Worm (Caenorhabditis elegans) whole organism, L1 larva: Measurements from ENCODE around the gene F57H12.5.

Experiments used
- C16A3.4 ChIP-seq: fragments of 150-350 bp; optimal IDR thresholded peaks from 2 replicates; lab custom pipeline; 2014; ENCODE audit warnings: missing biosample characterization, missing genetic modification characterization
- F16B12.6 ChIP-seq: fragments of 150-350 bp; optimal IDR thresholded peaks from 2 replicates; lab custom pipeline; 2014; ENCODE audit warnings: missing biosample characterization, missing genetic modification characterization
- aly-2 ChIP-seq: fragments of 150-350 bp; optimal IDR thresholded peaks from 2 replicates; lab custom pipeline; 2014; ENCODE audit warnings: missing biosample characterization, missing genetic modification characterization
- blmp-1 ChIP-seq: fragments of 150-350 bp; optimal IDR thresholded peaks from 2 replicates; lab custom pipeline; 2014; ENCODE audit warnings: missing biosample characterization, missing genetic modification characterization
- ceh-82 ChIP-seq, 3 experiments: fragments of 150-350 bp in 1 of 3; sonication (generic microtip) in 2 of 3; optimal IDR thresholded peaks; 2 replicates each; lab custom pipeline; 2014 to 2017; ENCODE audit warnings: missing biosample characterization in 3 of 3, missing genetic modification characterization in 3 of 3
- ceh-88 ChIP-seq: fragments of 200-800 bp; sonication (Bioruptor generic); IDR thresholded peaks from 2 replicates; pipeline ENCODE4 v1.3.6; 2022; ENCODE audit warnings: missing genetic modification characterization, missing compliant biosample characterization
- dpl-1 ChIP-seq, 3 experiments: fragments of 150-350 bp in 2 of 3; sonication (generic microtip) in 1 of 3; optimal IDR thresholded peaks; 2 replicates each; lab custom pipeline; 2014 to 2017; ENCODE audit warnings: missing biosample characterization in 3 of 3, missing genetic modification characterization in 3 of 3, missing genetic modification reagents in 3 of 3
- dsc-1 ChIP-seq: sonication (generic microtip); optimal IDR thresholded peaks from 2 replicates; lab custom pipeline; 2016; ENCODE audit warnings: mild to moderate bottlenecking, missing genetic modification characterization, missing compliant biosample characterization
- efl-1 ChIP-seq, 4 experiments: fragments of 150-350 bp; optimal IDR thresholded peaks in 3 of 4; peaks in 1 of 4; 1 replicate in 1 of 4; 2 replicates in 3 of 4; lab custom pipeline; 2014; ENCODE audit warnings: missing biosample characterization in 2 of 4, missing genetic modification characterization in 2 of 4, missing genetic modification reagents in 2 of 4
- efl-3 ChIP-seq: fragments of 200-800 bp; sonication (Bioruptor generic); optimal IDR thresholded peaks from 2 replicates; lab custom pipeline; 2018; ENCODE audit warnings: mild to moderate bottlenecking, missing genetic modification characterization, missing compliant biosample characterization
- egl-27 ChIP-seq, 2 experiments: fragments of 150-350 bp in 1 of 2; sonication (generic microtip); optimal IDR thresholded peaks; 3 replicates each; lab custom pipeline; 2017 to 2018; ENCODE audit warnings: missing biosample characterization in 2 of 2, missing genetic modification characterization in 2 of 2, missing genetic modification reagents in 2 of 2
- elt-3 ChIP-seq, 6 experiments: fragments of 150-350 bp in 1 of 6; sonication (generic microtip); optimal IDR thresholded peaks; 2 replicates each; lab custom pipeline; 2017 to 2018; ENCODE audit warnings: missing biosample characterization in 6 of 6, missing genetic modification characterization in 6 of 6, inconsistent platforms in 1 of 6
- fkh-8 ChIP-seq: sonication (generic microtip); optimal IDR thresholded peaks from 2 replicates; lab custom pipeline; 2016; ENCODE audit warnings: mild to moderate bottlenecking, missing genetic modification characterization, missing compliant biosample characterization
- grh-1 ChIP-seq: fragments of 200-800 bp; sonication (Bioruptor generic); IDR thresholded peaks from 2 replicates; pipeline ENCODE4 v1.3.6; 2022; ENCODE audit warnings: missing genetic modification reagents, missing genetic modification characterization, missing compliant biosample characterization
- isw-1 ChIP-seq: fragments of 200-800 bp; sonication (Bioruptor generic); IDR thresholded peaks from 2 replicates; pipeline ENCODE4 v1.3.6; 2022; ENCODE audit warnings: missing genetic modification characterization, missing compliant biosample characterization
- jun-1 ChIP-seq: fragments of 150-350 bp; optimal IDR thresholded peaks from 2 replicates; lab custom pipeline; 2014; ENCODE audit warnings: missing biosample characterization, missing genetic modification reagents, missing genetic modification characterization
- lin-14 ChIP-seq: fragments of 200-800 bp; sonication (Bioruptor generic); optimal IDR thresholded peaks from 2 replicates; lab custom pipeline; 2018; ENCODE audit warnings: mild to moderate bottlenecking, missing genetic modification characterization, moderate library complexity, missing compliant biosample characterization
- lin-35 ChIP-seq, 2 experiments: fragments of 150-350 bp; optimal IDR thresholded peaks; 2 replicates each; lab custom pipeline; 2014; ENCODE audit warnings: missing biosample characterization in 2 of 2, missing genetic modification characterization in 2 of 2, missing genetic modification reagents in 2 of 2
- lsy-2 ChIP-seq, 2 experiments: fragments of 150-350 bp; optimal IDR thresholded peaks; 2 replicates each; lab custom pipeline; 2014; ENCODE audit warnings: missing biosample characterization in 2 of 2, missing genetic modification characterization in 2 of 2
- mab-9 ChIP-seq: fragments of 200-800 bp; sonication (Bioruptor generic); IDR thresholded peaks from 2 replicates; pipeline ENCODE4 v1.3.6; 2022; ENCODE audit warnings: missing genetic modification reagents, missing genetic modification characterization, missing compliant biosample characterization
- mdl-1 ChIP-seq, 2 experiments: fragments of 150-350 bp; optimal IDR thresholded peaks; 2 replicates each; lab custom pipeline; 2014 to 2017; ENCODE audit warnings: missing biosample characterization in 2 of 2, missing genetic modification characterization in 2 of 2, inconsistent platforms in 1 of 2
- mep-1 ChIP-seq: fragments of 150-350 bp; optimal IDR thresholded peaks from 2 replicates; lab custom pipeline; 2014; ENCODE audit warnings: missing biosample characterization, missing genetic modification characterization
- nhr-12 ChIP-seq: sonication (generic microtip); optimal IDR thresholded peaks from 2 replicates; lab custom pipeline; 2017; ENCODE audit warnings: missing biosample characterization, missing genetic modification characterization
- nhr-19 ChIP-seq: fragments of 200-800 bp; sonication (Bioruptor generic); conservative IDR thresholded peaks from 2 replicates; pipeline ENCODE4 v1.3.6; 2022; ENCODE audit warnings: missing genetic modification characterization, missing compliant biosample characterization
- nhr-20 ChIP-seq: sonication (generic microtip); optimal IDR thresholded peaks from 2 replicates; lab custom pipeline; 2016; ENCODE audit warnings: mild to moderate bottlenecking, missing genetic modification characterization, missing compliant biosample characterization
- nhr-237 ChIP-seq: fragments of 150-350 bp; optimal IDR thresholded peaks from 2 replicates; lab custom pipeline; 2014; ENCODE audit warnings: missing biosample characterization, missing genetic modification characterization
- nhr-71 ChIP-seq: sonication (generic microtip); optimal IDR thresholded peaks from 2 replicates; lab custom pipeline; 2016; ENCODE audit warnings: mild to moderate bottlenecking, missing genetic modification characterization, moderate library complexity, missing compliant biosample characterization
- nhr-76 ChIP-seq: sonication (generic microtip); optimal IDR thresholded peaks from 2 replicates; lab custom pipeline; 2017; ENCODE audit warnings: missing biosample characterization, missing genetic modification characterization
- nhr-77 ChIP-seq: fragments of 150-350 bp; optimal IDR thresholded peaks from 2 replicates; lab custom pipeline; 2014; ENCODE audit warnings: missing biosample characterization, missing genetic modification characterization
- nhr-85 ChIP-seq: sonication (generic microtip); peaks from one replicate; lab custom pipeline; 2016; ENCODE audit warnings: missing genetic modification characterization, inconsistent platforms, missing compliant biosample characterization
- pax-3 ChIP-seq: fragments of 200-800 bp; sonication (Bioruptor generic); optimal IDR thresholded peaks from 2 replicates; lab custom pipeline; 2018; ENCODE audit warnings: mild to moderate bottlenecking, missing genetic modification characterization, moderate library complexity, missing compliant biosample characterization
- rnt-1 ChIP-seq: sonication (generic microtip); optimal IDR thresholded peaks from 2 replicates; lab custom pipeline; 2016; ENCODE audit warnings: mild to moderate bottlenecking, missing genetic modification characterization, moderate library complexity, missing compliant biosample characterization
- skn-1 ChIP-seq: fragments of 150-350 bp; optimal IDR thresholded peaks from 2 replicates; lab custom pipeline; 2014; ENCODE audit warnings: missing biosample characterization, missing genetic modification characterization
- snu-23 ChIP-seq: sonication (generic microtip); optimal IDR thresholded peaks from 2 replicates; lab custom pipeline; 2016; ENCODE audit warnings: missing genetic modification characterization, missing compliant biosample characterization
- sup-37 ChIP-seq: fragments of 200-800 bp; sonication (Bioruptor generic); optimal IDR thresholded peaks from 2 replicates; lab custom pipeline; 2018; ENCODE audit warnings: mild to moderate bottlenecking, missing genetic modification characterization, missing compliant biosample characterization
- tbx-2 ChIP-seq: sonication (generic microtip); optimal IDR thresholded peaks from 2 replicates; lab custom pipeline; 2016; ENCODE audit warnings: missing genetic modification characterization, missing compliant biosample characterization
- tlp-1 ChIP-seq: fragments of 150-350 bp; optimal IDR thresholded peaks from 2 replicates; lab custom pipeline; 2014; ENCODE audit warnings: missing biosample characterization, missing genetic modification characterization
- unc-130 ChIP-seq: fragments of 150-350 bp; optimal IDR thresholded peaks from 2 replicates; lab custom pipeline; 2017; ENCODE audit warnings: missing biosample characterization, missing genetic modification characterization, inconsistent platforms
- unc-86 ChIP-seq: sonication (generic microtip); optimal IDR thresholded peaks from 2 replicates; lab custom pipeline; 2016; ENCODE audit warnings: missing genetic modification characterization, missing compliant biosample characterization
- unc-98 ChIP-seq: fragments of 200-800 bp; sonication (Bioruptor generic); IDR thresholded peaks from 2 replicates; pipeline ENCODE4 v1.3.6; 2022; ENCODE audit warnings: missing genetic modification characterization, missing compliant biosample characterization
- xbp-1 ChIP-seq: sonication (generic microtip); optimal IDR thresholded peaks from 2 replicates; lab custom pipeline; 2016; ENCODE audit warnings: missing genetic modification characterization, missing compliant biosample characterization
- zip-4 ChIP-seq: fragments of 200-800 bp; sonication (Bioruptor generic); optimal IDR thresholded peaks from 2 replicates; lab custom pipeline; 2018; ENCODE audit warnings: mild to moderate bottlenecking, missing genetic modification characterization, moderate library complexity, missing compliant biosample characterization

F57H12.5 gene

DNA sequence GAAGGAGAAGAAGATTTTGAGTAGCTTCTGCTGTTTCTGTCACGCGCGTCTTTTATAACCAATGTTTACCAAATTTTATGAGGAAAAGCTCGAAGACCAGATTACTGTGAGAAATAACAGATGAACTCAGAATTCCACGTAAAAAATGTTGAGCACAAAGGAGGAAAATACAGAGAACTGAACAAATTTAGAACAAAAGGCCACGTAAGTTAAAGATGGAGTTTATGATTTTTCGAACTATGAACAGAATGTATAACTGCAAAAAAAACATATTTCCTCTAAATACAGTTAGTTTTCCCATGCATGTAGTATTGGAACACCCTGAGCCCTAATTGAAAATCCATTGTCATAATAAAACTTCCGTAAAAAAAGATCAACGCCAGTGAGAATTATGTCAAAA, 26.2 kb upstream of the F57H12.5 start, which contains the start of gene exc-9:
exc-9 (minus strand) TSS at position 101 of the 400 bp plus-strand sequence.
- TF ChIP-seq nhr-76 (no peak), efl-1 (optimal IDR thresholded peaks at IDR 0.05; lab: Kevin White, UChicago) (no peak), efl-1 (GFP tag; optimal IDR thresholded peaks at IDR 0.05 in 1 of 2; lab: Kevin White, UChicago) (peak in 1 of 2 experiments; percentile 61)

DNA sequence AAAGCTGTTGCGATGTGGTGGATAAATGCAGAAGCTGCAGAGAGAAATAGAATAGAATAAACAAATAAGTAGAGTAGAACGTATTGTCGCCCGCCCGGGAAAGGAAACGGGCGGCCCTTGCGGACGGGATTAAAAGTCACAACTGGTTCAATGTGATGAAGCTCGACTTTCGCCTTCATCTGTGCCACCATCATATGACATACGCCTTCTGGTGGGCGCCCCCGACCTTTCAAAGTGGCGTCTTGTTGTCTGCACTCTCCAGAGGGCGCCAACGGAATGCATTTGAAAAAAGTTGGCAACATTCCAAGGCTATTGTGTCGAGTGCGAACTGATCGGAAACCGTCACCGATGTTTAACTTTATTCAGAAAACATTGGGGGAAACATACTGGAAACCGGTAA, 23.8 kb upstream of the F57H12.5 start:
- peak; percentile 29 for TF ChIP-seq snu-23 (GFP tag; lab: Kevin White, UChicago)
- TF ChIP-seq lsy-2 (tag; optimal IDR thresholded peaks at IDR 0.05; lab: Kevin White, UChicago) = peak in 1 of 2 experiments; percentile 27
- peak; percentile 9 for TF ChIP-seq nhr-85 (tag; lab: Kevin White, UChicago)
- TF ChIP-seq egl-27 (tag; optimal IDR thresholded peaks at IDR 0.05; lab: Kevin White, UChicago) = no peak
- no peak for TF ChIP-seq tlp-1 (tag; lab: Kevin White, UChicago)
- peak; percentile 66 for TF ChIP-seq lin-14 (GFP tag; lab: Kevin White, UChicago)
- TF ChIP-seq lin-35 (GFP tag; optimal IDR thresholded peaks at IDR 0.05; lab: Kevin White, UChicago) = peak in 1 of 2 experiments; percentile 40
- TF ChIP-seq blmp-1 = peak; percentile 75
- TF ChIP-seq nhr-12 (tag; lab: Kevin White, UChicago) = no peak
- TF ChIP-seq nhr-71 (tag; lab: Kevin White, UChicago) = peak; percentile 13
- peak; percentile 16 for TF ChIP-seq nhr-20 (tag; lab: Kevin White, UChicago)
- no peak for TF ChIP-seq nhr-237
- TF ChIP-seq efl-1 (optimal IDR thresholded peaks at IDR 0.05; lab: Kevin White, UChicago) = peak in 1 of 2 experiments; percentile 22
- peak; percentile 33 to 39 for TF ChIP-seq efl-1 (GFP tag; optimal IDR thresholded peaks at IDR 0.05 in 1 of 2; lab: Kevin White, UChicago)
- peak; percentile 10 to 51 (median 23) for TF ChIP-seq dpl-1 (GFP tag; optimal IDR thresholded peaks at IDR 0.05; lab: Kevin White, UChicago)

DNA sequence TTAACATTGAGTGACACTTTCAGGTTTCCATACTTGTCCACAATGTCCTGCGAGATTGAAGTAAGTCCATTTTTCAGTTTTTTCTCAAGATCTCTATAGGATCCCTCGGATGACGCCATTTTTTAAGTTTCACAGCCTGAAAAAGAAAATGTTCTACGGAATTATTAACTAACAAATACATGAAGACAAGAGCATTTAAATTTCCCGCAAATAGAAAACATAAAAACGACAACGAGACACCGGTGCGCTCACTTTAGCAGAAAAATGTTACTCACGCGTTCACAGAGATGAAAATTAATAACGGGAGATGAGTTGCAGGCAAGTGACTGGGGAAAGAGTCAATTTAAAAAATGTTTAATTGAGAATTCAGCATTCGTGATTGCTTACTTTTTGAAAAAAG, 20.6 kb upstream of the F57H12.5 start, which contains the start of gene czw-1:
czw-1 (minus strand) TSS at position 369 of the 400 bp plus-strand sequence.
- TF ChIP-seq ceh-82 (tag; optimal IDR thresholded peaks at IDR 0.05; lab: Kevin White, UChicago) (no peak), dsc-1 (tag; lab: Kevin White, UChicago) (no peak), zip-4 (no peak), blmp-1 (no peak), efl-1 (optimal IDR thresholded peaks at IDR 0.05; lab: Kevin White, UChicago) (no peak), efl-1 (GFP tag; optimal IDR thresholded peaks at IDR 0.05 in 1 of 2; lab: Kevin White, UChicago) (peak; percentile 52 to 97), dpl-1 (GFP tag; optimal IDR thresholded peaks at IDR 0.05; lab: Kevin White, UChicago) (peak in 2 of 3 experiments; percentile 36 to 49), lin-35 (GFP tag; optimal IDR thresholded peaks at IDR 0.05; lab: Kevin White, UChicago) (peak in 1 of 2 experiments; percentile 61), efl-3 (no peak), nhr-77 (tag; lab: Kevin White, UChicago) (no peak), tbx-2 (tag; lab: Kevin White, UChicago) (no peak), aly-2 (no peak), sup-37 (GFP tag; lab: Kevin White, UChicago) (no peak)

DNA sequence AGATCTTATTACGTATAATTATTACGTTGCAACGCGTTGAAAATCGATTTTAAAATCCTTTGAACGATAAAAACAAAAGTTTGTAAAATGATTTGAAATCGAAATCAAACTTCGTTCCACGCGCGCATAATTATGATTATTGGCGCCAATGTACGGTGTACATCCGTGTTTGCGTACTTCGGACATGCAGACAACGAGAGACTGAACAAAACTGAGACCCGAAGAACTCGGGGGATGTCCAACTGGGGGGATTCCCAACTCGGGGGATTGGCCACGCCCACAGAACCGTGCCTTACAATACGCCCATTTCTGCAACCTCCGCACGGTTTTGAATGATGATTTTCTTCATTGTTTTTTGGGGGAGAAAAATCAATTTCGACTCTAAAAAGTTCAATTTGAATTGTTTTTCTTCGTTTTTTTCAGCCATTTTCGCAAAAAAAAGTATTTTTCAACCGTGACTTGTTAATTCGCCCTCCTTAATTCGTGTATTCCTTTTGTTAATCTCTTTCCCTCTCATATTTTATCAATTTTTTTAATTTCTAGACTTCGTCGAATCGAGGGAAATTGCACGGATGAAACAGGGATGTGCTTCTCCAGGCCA, 20.1 kb upstream of the F57H12.5 start, which contains the start of gene F20D12.12:
F20D12.12 (plus strand) TSS at position 542 of the 601 bp plus-strand sequence.
- TF ChIP-seq grh-1 (GFP tag; lab: Robert Waterston, UW) = peak; percentile 71
- peak; percentile 17 to 77 (median 32) for TF ChIP-seq ceh-82 (tag; optimal IDR thresholded peaks at IDR 0.05; lab: Kevin White, UChicago)
- TF ChIP-seq mab-9 (GFP tag; lab: Robert Waterston, UW) = peak; percentile 73
- TF ChIP-seq elt-3 (tag; optimal IDR thresholded peaks at IDR 0.05; lab: Kevin White, UChicago) = peak in 1 of 6 experiments; percentile 25
- peak; percentile 81 for TF ChIP-seq rnt-1 (tag; lab: Kevin White, UChicago)
- TF ChIP-seq unc-98 = peak; percentile 69; the same call in 1 of the 2 replicates
- peak; percentile 39 for TF ChIP-seq jun-1 (tag; lab: Kevin White, UChicago)
- peak; percentile 69 to 78 for TF ChIP-seq efl-1 (optimal IDR thresholded peaks at IDR 0.05; lab: Kevin White, UChicago)
- TF ChIP-seq efl-1 (GFP tag; optimal IDR thresholded peaks at IDR 0.05 in 1 of 2; lab: Kevin White, UChicago) = peak; percentile 62 to 96
- TF ChIP-seq fkh-8 (tag; lab: Kevin White, UChicago) = peak; percentile 75
- peak; percentile 88 for TF ChIP-seq F16B12.6 (tag; lab: Kevin White, UChicago)
- TF ChIP-seq xbp-1 = peak; percentile 53
- peak; percentile 45 for TF ChIP-seq skn-1 (tag; lab: Kevin White, UChicago)
- peak; percentile 91 for TF ChIP-seq nhr-19 (GFP tag; lab: Robert Waterston, UW)
- peak; percentile 76 for TF ChIP-seq lin-14 (GFP tag; lab: Kevin White, UChicago)
- TF ChIP-seq dsc-1 (tag; lab: Kevin White, UChicago) = peak; percentile 35
- TF ChIP-seq C16A3.4 (tag; lab: Kevin White, UChicago) = peak; percentile 69
- peak; percentile 57 for TF ChIP-seq unc-130 (tag; lab: Kevin White, UChicago)
- TF ChIP-seq mdl-1 (tag; optimal IDR thresholded peaks at IDR 0.05; lab: Kevin White, UChicago) = peak in 1 of 2 experiments; percentile 45
- peak; percentile 49 for TF ChIP-seq unc-86
- peak; percentile 75 for TF ChIP-seq nhr-20 (tag; lab: Kevin White, UChicago)
- peak; percentile 47 to 80 for TF ChIP-seq lin-35 (GFP tag; optimal IDR thresholded peaks at IDR 0.05; lab: Kevin White, UChicago)
- peak; percentile 87 for TF ChIP-seq ceh-88 (GFP tag; lab: Robert Waterston, UW)
- peak; percentile 84 for TF ChIP-seq nhr-71 (tag; lab: Kevin White, UChicago)
- peak; percentile 54 for TF ChIP-seq pax-3 (tag; lab: Kevin White, UChicago)
- peak; percentile 91 for TF ChIP-seq isw-1 (GFP tag; lab: Robert Waterston, UW)
- TF ChIP-seq snu-23 (GFP tag; lab: Kevin White, UChicago) = peak; percentile 75
- TF ChIP-seq mep-1 (tag; lab: Kevin White, UChicago) = peak; percentile 67
- peak; percentile 39 for TF ChIP-seq nhr-77 (tag; lab: Kevin White, UChicago)
